Worm (Caenorhabditis elegans) whole organism, L4/young adult: Measurements from ENCODE around the gene srh-138.

ENCODE experiments used
- W03F9.2 ChIP-seq: fragments of 150-350 bp; optimal IDR thresholded peaks from 2 replicates; lab custom pipeline; 2014; ENCODE audit warnings: missing biosample characterization, missing genetic modification characterization
- dao-5 ChIP-seq: sonication (generic microtip); optimal IDR thresholded peaks from 2 replicates; lab custom pipeline; 2016; ENCODE audit warnings: missing genotype, missing genetic modification characterization, moderate library complexity, missing compliant biosample characterization
- him-1 ChIP-seq: sonication (generic microtip); optimal IDR thresholded peaks from 2 replicates; lab custom pipeline; 2016; ENCODE audit warnings: missing genotype, missing genetic modification reagents, missing genetic modification characterization, missing compliant biosample characterization

DNA sequence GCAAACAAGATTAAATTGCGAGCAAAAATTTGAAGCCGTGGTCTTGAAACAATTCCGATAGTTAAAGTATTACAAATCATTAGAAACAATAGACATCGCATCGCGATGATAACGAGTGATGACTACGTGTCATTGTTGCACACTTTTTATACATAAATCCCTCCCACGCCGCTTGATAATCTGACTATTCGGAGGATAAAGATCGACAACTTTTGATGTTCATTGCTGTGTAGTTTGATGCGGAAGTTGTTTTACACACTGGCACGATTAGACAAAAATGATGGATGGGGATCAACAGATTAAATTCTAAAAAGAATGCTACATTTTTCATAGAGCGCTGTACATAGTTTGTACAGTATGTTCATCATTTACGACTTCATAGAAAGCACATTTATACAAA, 8.5 kb upstream of the srh-138 start, which contains the start of gene T08G3.11:
- TF ChIP-seq him-1 (tag; lab: Kevin White, UChicago) (no peak), dao-5 (no peak), W03F9.2 (no peak)
